Worm (Caenorhabditis elegans) whole organism, L4 larva: ENCODE results near the gene mrp-8.

ENCODE experiments used
- F49E8.2 ChIP-seq: sonication (generic microtip); optimal IDR thresholded peaks from 2 replicates; lab custom pipeline; 2016; ENCODE audit warnings: missing compliant biosample characterization, mild to moderate bottlenecking, missing genetic modification characterization, borderline replicate concordance
- R02D3.7 ChIP-seq: fragments of 150-350 bp; sonication (generic microtip); optimal IDR thresholded peaks from 3 replicates; lab custom pipeline; 2014; ENCODE audit warnings: missing biosample characterization, missing genetic modification characterization
- T26A8.4 ChIP-seq: fragments of 200-800 bp; sonication (Bioruptor generic); IDR thresholded peaks from 2 replicates; pipeline ENCODE4 v1.3.6; 2022; ENCODE audit warnings: missing genetic modification characterization, missing compliant biosample characterization
- Y105C5A.15 ChIP-seq: fragments of 200-800 bp; sonication (Bioruptor generic); IDR thresholded peaks from 2 replicates; pipeline ENCODE4 v1.3.6; 2022; ENCODE audit warnings: missing genetic modification characterization, missing compliant biosample characterization
- Y48G9A.11 ChIP-seq: fragments of 200-800 bp; sonication (Bioruptor generic); IDR thresholded peaks from 2 replicates; pipeline ENCODE4 v1.3.6; 2022; ENCODE audit warnings: missing genetic modification reagents, missing genetic modification characterization, missing compliant biosample characterization
- ZK337.2 ChIP-seq: fragments of 200-800 bp; sonication (Bioruptor generic); IDR thresholded peaks from 2 replicates; pipeline ENCODE4 v1.3.6; 2022; ENCODE audit warnings: missing genetic modification reagents, missing genetic modification characterization, missing compliant biosample characterization
- ZK546.5 ChIP-seq, 2 experiments: sonication (generic microtip); optimal IDR thresholded peaks; 2 replicates each; lab custom pipeline; 2017; ENCODE audit warnings: missing biosample characterization in 2 of 2, missing genetic modification characterization in 2 of 2
- aha-1 ChIP-seq: fragments of 150-350 bp; peaks from one replicate; lab custom pipeline; 2014; ENCODE audit warnings: missing biosample characterization, missing genetic modification characterization
- arid-1 ChIP-seq: fragments of 200-800 bp; sonication (Bioruptor generic); conservative IDR thresholded peaks from 2 replicates; pipeline ENCODE4 v1.3.6; 2022; ENCODE audit warnings: missing genetic modification reagents, missing genetic modification characterization, missing compliant biosample characterization
- ceh-44 ChIP-seq: fragments of 200-800 bp; sonication (Bioruptor generic); IDR thresholded peaks from 2 replicates; pipeline ENCODE4 v1.3.6; 2022; ENCODE audit warnings: missing genetic modification reagents, missing genetic modification characterization, missing compliant biosample characterization
- ceh-82 ChIP-seq: sonication (generic microtip); optimal IDR thresholded peaks from 2 replicates; lab custom pipeline; 2017; ENCODE audit warnings: missing biosample characterization, missing genetic modification characterization
- ces-1 ChIP-seq: fragments of 150-350 bp; sonication (generic microtip); optimal IDR thresholded peaks from 4 replicates; lab custom pipeline; 2014; ENCODE audit warnings: missing biosample characterization, missing genetic modification reagents, missing genetic modification characterization
- daf-8 ChIP-seq: fragments of 200-800 bp; sonication (Bioruptor generic); IDR thresholded peaks from 2 replicates; pipeline ENCODE4 v1.3.6; 2022; ENCODE audit warnings: missing genetic modification characterization, missing compliant biosample characterization
- dmd-6 ChIP-seq: fragments of 200-800 bp; sonication (Bioruptor generic); IDR thresholded peaks from 2 replicates; pipeline ENCODE4 v1.3.6; 2022; ENCODE audit warnings: missing genetic modification reagents, missing genetic modification characterization, missing compliant biosample characterization
- dmd-8 ChIP-seq: fragments of 200-800 bp; sonication (Bioruptor generic); IDR thresholded peaks from 2 replicates; pipeline ENCODE4 v1.3.6; 2022; ENCODE audit warnings: missing genetic modification characterization, missing compliant biosample characterization
- dmd-9 ChIP-seq: fragments of 200-800 bp; sonication (Bioruptor generic); IDR thresholded peaks from 2 replicates; pipeline ENCODE4 v1.3.6; 2022; ENCODE audit warnings: missing genetic modification reagents, missing genetic modification characterization, missing compliant biosample characterization
- egl-43 ChIP-seq: fragments of 200-800 bp; sonication (Bioruptor generic); IDR thresholded peaks from 2 replicates; pipeline ENCODE4 v1.3.6; 2022; ENCODE audit warnings: missing genetic modification reagents, missing genetic modification characterization, missing compliant biosample characterization
- fkh-10 ChIP-seq: fragments of 150-350 bp; optimal IDR thresholded peaks from 2 replicates; lab custom pipeline; 2014; ENCODE audit warnings: missing biosample characterization, missing genetic modification reagents, missing genetic modification characterization
- hif-1 ChIP-seq, 2 experiments: sonication (generic microtip); optimal IDR thresholded peaks; 2 replicates each; lab custom pipeline; 2016 to 2017; ENCODE audit warnings: missing compliant biosample characterization in 2 of 2, missing genetic modification characterization in 2 of 2, missing genetic modification reagents in 2 of 2, missing genotype in 2 of 2, mild to moderate bottlenecking in 1 of 2
- hlh-11 ChIP-seq: fragments of 200-800 bp; sonication (Bioruptor generic); optimal IDR thresholded peaks from 2 replicates; lab custom pipeline; 2018; ENCODE audit warnings: mild to moderate bottlenecking, missing genetic modification characterization, missing compliant biosample characterization
- hlh-30 ChIP-seq: sonication (generic microtip); optimal IDR thresholded peaks from 2 replicates; lab custom pipeline; 2017; ENCODE audit warnings: antibody characterized with exemption, mild to moderate bottlenecking, missing genetic modification characterization, missing compliant biosample characterization; ENCODE audit not compliant: insufficient read depth
- lim-7 ChIP-seq: fragments of 200-800 bp; sonication (Bioruptor generic); IDR thresholded peaks from 2 replicates; pipeline ENCODE4 v1.3.6; 2022; ENCODE audit warnings: missing genetic modification characterization, missing compliant biosample characterization
- lin-1 ChIP-seq: fragments of 200-800 bp; sonication (Bioruptor generic); IDR thresholded peaks from 2 replicates; pipeline ENCODE4 v1.3.6; 2022; ENCODE audit warnings: missing genetic modification reagents, missing genetic modification characterization, missing compliant biosample characterization
- lin-15B ChIP-seq: fragments of 150-350 bp; sonication (generic microtip); optimal IDR thresholded peaks from 3 replicates; lab custom pipeline; 2014; ENCODE audit warnings: missing biosample characterization, missing genetic modification characterization
- lin-39 ChIP-seq: fragments of 150-350 bp; optimal IDR thresholded peaks from 2 replicates; lab custom pipeline; 2014; ENCODE audit warnings: missing biosample characterization, missing genetic modification reagents, missing genetic modification characterization
- mdl-1 ChIP-seq, 2 experiments: fragments of 150-350 bp in 1 of 2; sonication (generic microtip) in 1 of 2; optimal IDR thresholded peaks; 2 replicates each; lab custom pipeline; 2014 to 2017; ENCODE audit warnings: missing biosample characterization in 2 of 2, missing genetic modification characterization in 2 of 2
- mxl-2 ChIP-seq: fragments of 200-800 bp; sonication (Bioruptor generic); conservative IDR thresholded peaks from 2 replicates; pipeline ENCODE4 v1.3.6; 2022; ENCODE audit warnings: missing genetic modification reagents, missing genetic modification characterization, missing compliant biosample characterization
- mxl-3 ChIP-seq: fragments of 200-800 bp; sonication (Bioruptor generic); optimal IDR thresholded peaks from 2 replicates; lab custom pipeline; 2018; ENCODE audit warnings: mild to moderate bottlenecking, missing genetic modification characterization, missing compliant biosample characterization
- nhr-10 ChIP-seq: fragments of 150-350 bp; optimal IDR thresholded peaks from 2 replicates; lab custom pipeline; 2014; ENCODE audit warnings: missing biosample characterization, missing genetic modification characterization
- nhr-11 ChIP-seq: fragments of 150-350 bp; optimal IDR thresholded peaks from 2 replicates; lab custom pipeline; 2014; ENCODE audit warnings: missing biosample characterization, missing genetic modification characterization
- nhr-25 ChIP-seq: sonication (generic microtip); optimal IDR thresholded peaks from 2 replicates; lab custom pipeline; 2017; ENCODE audit warnings: missing genetic modification characterization, mild to moderate bottlenecking, missing compliant biosample characterization, antibody characterized with exemption, moderate library complexity, borderline replicate concordance; ENCODE audit not compliant: insufficient read depth
- nhr-77 ChIP-seq: fragments of 150-350 bp; optimal IDR thresholded peaks from 2 replicates; lab custom pipeline; 2014; ENCODE audit warnings: missing biosample characterization, missing genetic modification characterization
- pha-4 ChIP-seq, 2 experiments: fragments of 150-350 bp in 1 of 2; fragments of 200-800 bp in 1 of 2; sonication (Bioruptor generic) in 1 of 2; IDR thresholded peaks in 1 of 2; optimal IDR thresholded peaks in 1 of 2; 2 replicates each; pipeline versions ENCODE4 v1.3.6 to Lab custom; 2014 to 2022; ENCODE audit warnings: missing genetic modification characterization in 2 of 2, missing genetic modification reagents in 2 of 2, missing biosample characterization in 1 of 2, missing compliant biosample characterization in 1 of 2
- php-3 ChIP-seq: fragments of 200-800 bp; sonication (Bioruptor generic); IDR thresholded peaks from 2 replicates; pipeline ENCODE4 v1.3.6; 2022; ENCODE audit warnings: missing genetic modification reagents, missing genetic modification characterization, missing compliant biosample characterization
- pqm-1 ChIP-seq: sonication (generic microtip); optimal IDR thresholded peaks from 2 replicates; lab custom pipeline; 2017; ENCODE audit warnings: missing biosample characterization, missing genetic modification characterization
- set-16 ChIP-seq: fragments of 200-800 bp; sonication (Bioruptor generic); IDR thresholded peaks from 2 replicates; pipeline ENCODE4 v1.3.6; 2022; ENCODE audit warnings: missing genetic modification reagents, missing genetic modification characterization, missing compliant biosample characterization
- snpc-1.2 ChIP-seq: fragments of 200-800 bp; sonication (Bioruptor generic); IDR thresholded peaks from 2 replicates; pipeline ENCODE4 v1.3.6; 2022; ENCODE audit warnings: missing genetic modification reagents, missing genetic modification characterization, missing compliant biosample characterization
- spr-1 ChIP-seq: sonication (generic microtip); optimal IDR thresholded peaks from 2 replicates; lab custom pipeline; 2016; ENCODE audit warnings: mild to moderate bottlenecking, missing genetic modification characterization, missing compliant biosample characterization
- spr-3 ChIP-seq: fragments of 200-800 bp; sonication (Bioruptor generic); optimal IDR thresholded peaks from 2 replicates; lab custom pipeline; 2018; ENCODE audit warnings: mild to moderate bottlenecking, missing genetic modification characterization, missing compliant biosample characterization
- tag-97 ChIP-seq: fragments of 200-800 bp; sonication (Bioruptor generic); IDR thresholded peaks from 2 replicates; pipeline ENCODE4 v1.3.6; 2022; ENCODE audit warnings: missing genetic modification characterization, missing compliant biosample characterization
- tra-1 ChIP-seq: fragments of 200-800 bp; sonication (Bioruptor generic); IDR thresholded peaks from 2 replicates; pipeline ENCODE4 v1.3.6; 2022; ENCODE audit warnings: missing genetic modification reagents, missing genetic modification characterization, missing compliant biosample characterization
- unc-39 ChIP-seq: sonication (generic microtip); optimal IDR thresholded peaks from 2 replicates; lab custom pipeline; 2017; ENCODE audit warnings: missing biosample characterization, missing genetic modification characterization
- unc-62 ChIP-seq, 3 experiments: fragments of 150-350 bp in 1 of 3; sonication (generic microtip); optimal IDR thresholded peaks in 2 of 3; peaks in 1 of 3; 1 replicate in 1 of 3; 2 replicates in 2 of 3; lab custom pipeline; 2014 to 2017; ENCODE audit warnings: missing biosample characterization in 3 of 3, missing genetic modification characterization in 3 of 3, missing genetic modification reagents in 3 of 3, missing genotype in 1 of 3
- vab-7 ChIP-seq: fragments of 200-800 bp; sonication (Bioruptor generic); IDR thresholded peaks from 2 replicates; pipeline ENCODE4 v1.3.6; 2022; ENCODE audit warnings: missing genetic modification reagents, missing genetic modification characterization, missing compliant biosample characterization
- zag-1 ChIP-seq: fragments of 150-350 bp; optimal IDR thresholded peaks from 2 replicates; lab custom pipeline; 2014; ENCODE audit warnings: missing biosample characterization, missing genetic modification characterization
- zfp-3 ChIP-seq: fragments of 200-800 bp; sonication (Bioruptor generic); conservative IDR thresholded peaks from 2 replicates; pipeline ENCODE4 v1.3.6; 2022; ENCODE audit warnings: missing genetic modification reagents, missing genetic modification characterization, missing compliant biosample characterization
- zip-11 ChIP-seq: fragments of 200-800 bp; sonication (Bioruptor generic); IDR thresholded peaks from 2 replicates; pipeline ENCODE4 v1.3.6; 2022; ENCODE audit warnings: missing genetic modification characterization, missing compliant biosample characterization
- zip-2 ChIP-seq: fragments of 150-350 bp; optimal IDR thresholded peaks from 2 replicates; lab custom pipeline; 2014; ENCODE audit warnings: missing biosample characterization, missing genetic modification characterization
- ztf-11 ChIP-seq: fragments of 150-350 bp; optimal IDR thresholded peaks from 2 replicates; lab custom pipeline; 2014; ENCODE audit warnings: missing biosample characterization, missing genetic modification characterization
- ztf-7 ChIP-seq: fragments of 150-350 bp; optimal IDR thresholded peaks from 2 replicates; lab custom pipeline; 2014; ENCODE audit warnings: missing biosample characterization, missing genetic modification characterization

mrp-8 gene

DNA sequence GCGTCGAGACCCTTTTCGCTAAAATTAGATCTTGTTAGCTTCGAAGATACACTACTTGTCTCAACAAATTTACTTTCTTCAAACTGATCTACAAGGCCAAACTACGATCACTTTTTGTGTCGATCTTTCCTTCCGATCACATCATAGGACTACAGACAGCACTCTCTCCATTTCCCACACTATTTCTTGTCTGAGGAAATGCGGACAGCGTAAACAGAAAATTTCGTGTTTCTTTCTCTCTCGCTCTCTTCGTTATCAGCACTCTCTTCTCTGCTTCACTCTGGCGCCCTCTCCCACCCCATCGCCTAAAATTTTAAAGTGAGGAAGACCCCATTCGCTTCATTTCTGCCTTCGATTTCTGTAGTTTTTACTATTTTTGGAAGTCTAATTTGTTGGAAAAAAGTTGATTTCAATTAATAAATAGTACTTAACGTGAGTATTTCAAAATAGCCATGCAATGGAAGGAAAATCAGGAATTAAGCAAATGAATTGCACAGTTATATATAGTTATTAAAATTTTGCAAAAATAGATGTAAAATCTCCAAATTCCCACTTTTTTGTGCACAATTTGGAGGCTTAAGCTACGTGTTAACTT is 32.5 kb upstream of the mrp-8 start (continued):
- peak; percentile 61; the same call in 1 of the 2 replicates for TF ChIP-seq lin-1 (GFP tag; lab: Robert Waterston, UW)
- TF ChIP-seq pqm-1 (tag; lab: Kevin White, UChicago), result peak; percentile 13
- no peak for TF ChIP-seq php-3 (GFP tag; lab: Robert Waterston, UW)
- no peak for TF ChIP-seq Y48G9A.11 (GFP tag; lab: Robert Waterston, UW)
- no peak for TF ChIP-seq nhr-25 (tag; lab: Kevin White, UChicago)
- peak in 1 of 2 experiments; percentile 44 for TF ChIP-seq mdl-1 (tag; optimal IDR thresholded peaks at IDR 0.05; lab: Kevin White, UChicago)
- no peak for TF ChIP-seq arid-1
- peak; percentile 83 for TF ChIP-seq dmd-6 (GFP tag; lab: Robert Waterston, UW)
- no peak for TF ChIP-seq hif-1 (tag; optimal IDR thresholded peaks at IDR 0.05; lab: Kevin White, UChicago)
- TF ChIP-seq fkh-10 (GFP tag; lab: Kevin White, UChicago), result no peak
- TF ChIP-seq unc-62 (GFP tag; optimal IDR thresholded peaks at IDR 0.05 in 1 of 2; lab: Kevin White, UChicago), result peak in 1 of 2 experiments; percentile 58
- TF ChIP-seq unc-62 (tag; optimal IDR thresholded peaks at IDR 0.05; lab: Kevin White, UChicago), result no peak
- TF ChIP-seq unc-39, result no peak
- no peak for TF ChIP-seq egl-43
- no peak for TF ChIP-seq T26A8.4 (GFP tag; lab: Robert Waterston, UW)
- no peak for TF ChIP-seq dmd-8 (GFP tag; lab: Robert Waterston, UW)
- no peak for TF ChIP-seq zfp-3 (GFP tag; lab: Robert Waterston, UW)
- TF ChIP-seq dmd-9 (GFP tag; lab: Robert Waterston, UW), result no peak
- no peak for TF ChIP-seq ZK546.5 (tag; optimal IDR thresholded peaks at IDR 0.05; lab: Kevin White, UChicago)
- TF ChIP-seq spr-1 (tag; lab: Kevin White, UChicago), result no peak
- TF ChIP-seq ceh-44 (GFP tag; lab: Robert Waterston, UW), result no peak
- no peak for TF ChIP-seq vab-7
- no peak for TF ChIP-seq mxl-2 (GFP tag; lab: Robert Waterston, UW)
- TF ChIP-seq tag-97, result no peak
- no peak for TF ChIP-seq zip-2 (tag; lab: Kevin White, UChicago)
- TF ChIP-seq ztf-7 (tag; lab: Kevin White, UChicago), result no peak
- TF ChIP-seq nhr-10 (tag; lab: Kevin White, UChicago), result peak; percentile 8
- TF ChIP-seq lin-39 (tag; lab: Kevin White, UChicago), result no peak
- no peak for TF ChIP-seq ces-1 (GFP tag; lab: Kevin White, UChicago)
- no peak for TF ChIP-seq spr-3 (GFP tag; lab: Kevin White, UChicago)
- no peak for TF ChIP-seq set-16 (GFP tag; lab: Robert Waterston, UW)
- peak; percentile 77 for TF ChIP-seq aha-1 (tag; lab: Kevin White, UChicago)
- peak; percentile 89 for TF ChIP-seq hlh-30 (tag; lab: Kevin White, UChicago)
- TF ChIP-seq R02D3.7 (tag; lab: Kevin White, UChicago), result no peak
- TF ChIP-seq lim-7 (GFP tag; lab: Robert Waterston, UW), result no peak
- no peak for TF ChIP-seq ZK337.2 (GFP tag; lab: Robert Waterston, UW)
- no peak for TF ChIP-seq ztf-11 (tag; lab: Kevin White, UChicago)
- TF ChIP-seq snpc-1.2, result no peak
- peak; percentile 60 for TF ChIP-seq nhr-77
- no peak for TF ChIP-seq Y105C5A.15 (GFP tag; lab: Robert Waterston, UW)
- no peak for TF ChIP-seq daf-8 (GFP tag; lab: Robert Waterston, UW)
- TF ChIP-seq nhr-11 (tag; lab: Kevin White, UChicago), result peak; percentile 72
- TF ChIP-seq mxl-3 (GFP tag; lab: Kevin White, UChicago), result peak; percentile 55
- TF ChIP-seq zag-1 (tag; lab: Kevin White, UChicago), result no peak
- TF ChIP-seq hlh-11 (tag; lab: Kevin White, UChicago), result peak; percentile 88
- no peak for TF ChIP-seq zip-11 (GFP tag; lab: Robert Waterston, UW)
- no peak for TF ChIP-seq tra-1 (GFP tag; lab: Robert Waterston, UW)
- no peak for TF ChIP-seq ceh-82 (tag; lab: Kevin White, UChicago)
- TF ChIP-seq lin-15B (tag; lab: Kevin White, UChicago), result no peak
- no peak for TF ChIP-seq F49E8.2 (tag; lab: Kevin White, UChicago)
- TF ChIP-seq pha-4 (GFP tag; IDR thresholded peaks at IDR 0.05; lab: Robert Waterston, UW), result 0 out of 2 replicates have a peak, but pooled peaks have one; percentile 58
- TF ChIP-seq pha-4 (tag; optimal IDR thresholded peaks at IDR 0.05; lab: Kevin White, UChicago), result peak; percentile 27
